Worm (Caenorhabditis elegans): ENCODE measurements around the gene pgph-3.

DNA sequence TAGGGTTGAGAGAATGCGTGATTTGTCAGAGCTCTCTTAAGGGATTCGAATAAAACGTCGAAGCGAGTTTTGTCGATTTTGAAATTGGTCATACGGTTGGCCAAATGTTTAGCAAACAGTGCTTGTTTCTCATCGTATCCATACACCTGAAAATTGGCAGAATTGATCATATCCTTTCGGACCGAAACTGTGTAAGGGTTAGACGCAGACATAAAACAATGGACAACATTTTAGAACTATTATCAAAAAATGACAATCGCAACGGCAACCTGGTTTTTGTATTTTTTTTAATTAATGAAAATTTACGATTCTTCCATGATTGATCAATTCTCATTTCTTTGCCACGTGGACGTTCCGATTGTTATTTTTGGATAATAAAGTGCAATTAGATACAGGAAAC is 10.5 kb upstream of the pgph-3 start:
- TF ChIP-seq aptf-3 (GFP tag; IDR thresholded peaks at IDR 0.05) (no peak), F49E8.2 (tag; optimal IDR thresholded peaks at IDR 0.05; ENCODE audit: insufficient read depth) (no peak), pha-4 (tag; optimal IDR thresholded peaks at IDR 0.05) (no peak), snpc-4 (GFP tag; optimal IDR thresholded peaks at IDR 0.05) (no peak), snpc-4 (tag; optimal IDR thresholded peaks at IDR 0.05) (no peak), lag-1 (GFP tag; IDR thresholded peaks at IDR 0.05) (no peak), ama-1 (optimal IDR thresholded peaks at IDR 0.05) (no peak), ama-1 (GFP tag; optimal IDR thresholded peaks at IDR 0.05) (no peak), rcor-1 (GFP tag; IDR thresholded peaks at IDR 0.05) (no peak)
